Fruit fly (Drosophila melanogaster): Measurements from ENCODE around the gene MED31.

MED31 gene

dm6 chr3R:4640546-4641253 lies 1.1 kb upstream of the MED31 start:
- TF ChIP-seq CG12769 (tag; optimal IDR thresholded peaks at IDR 0.05) (peak; percentile 12), twi (tag; optimal IDR thresholded peaks at IDR 0.05) (peak; percentile 59), CG13775 (GFP tag; optimal IDR thresholded peaks at IDR 0.05) (no peak), D19B (GFP tag; optimal IDR thresholded peaks at IDR 0.05) (peak; percentile 62), cg (GFP tag; optimal IDR thresholded peaks at IDR 0.05) (peak; percentile 88), da (GFP tag; optimal IDR thresholded peaks at IDR 0.05) (no peak), Adf1 (GFP tag; IDR thresholded peaks at IDR 0.05) (no peak), grau (tag; optimal IDR thresholded peaks at IDR 0.05) (peak; percentile 80), mam (GFP tag; optimal IDR thresholded peaks at IDR 0.05) (no peak), CG8388 (GFP tag; optimal IDR thresholded peaks at IDR 0.05) (no peak), hth (optimal IDR thresholded peaks at IDR 0.05) (no peak), pzg (GFP tag; optimal IDR thresholded peaks at IDR 0.05) (no peak), nau (GFP tag; optimal IDR thresholded peaks at IDR 0.05) (no peak), jigr1 (GFP tag; IDR thresholded peaks at IDR 0.05) (no peak), CG11696 (GFP tag; IDR thresholded peaks at IDR 0.05) (peak; percentile 58; the same call in 1 of the 2 replicates), CG2678 (tag; optimal IDR thresholded peaks at IDR 0.05) (no peak), tx (GFP tag; optimal IDR thresholded peaks at IDR 0.05) (no peak), CG7357 (GFP tag; IDR thresholded peaks at IDR 0.05) (0 out of 3 replicates have a peak, but pooled peaks have one; percentile 43), CG5180 (GFP tag; optimal IDR thresholded peaks at IDR 0.05) (no peak), CG3847 (GFP tag; IDR thresholded peaks at IDR 0.05) (no peak), kay (GFP tag; optimal IDR thresholded peaks at IDR 0.05) (peak; percentile 9), Lhr (GFP tag; optimal IDR thresholded peaks at IDR 0.05) (no peak), CG6791 (GFP tag; IDR thresholded peaks at IDR 0.05; ENCODE audit: partially characterized antibody) (0 out of 3 replicates have a peak, but pooled peaks have one; percentile 7), CG11560 (tag; IDR thresholded peaks at IDR 0.05) (no peak), Med (GFP tag) (peak; percentile 56), ac (GFP tag; optimal IDR thresholded peaks at IDR 0.05) (no peak), CG32767 (GFP tag; IDR thresholded peaks at IDR 0.05) (peak; percentile 79), CG17612 (GFP tag; IDR thresholded peaks at IDR 0.05) (no peak), Eip74EF (GFP tag; optimal IDR thresholded peaks at IDR 0.05) (peak in 1 of 2 experiments; percentile 31), D (optimal IDR thresholded peaks at IDR 0.05) (no peak), D (GFP tag; optimal IDR thresholded peaks at IDR 0.05) (no peak), CG15601 (tag; optimal IDR thresholded peaks at IDR 0.05) (no peak), Tbp (GFP tag; optimal IDR thresholded peaks at IDR 0.05) (no peak), chinmo (GFP tag; IDR thresholded peaks at IDR 0.05; ENCODE audit: partially characterized antibody) (0 out of 4 replicates have a peak, but pooled peaks have one; percentile 60), HmgZ (tag; optimal IDR thresholded peaks at IDR 0.05) (no peak), lola (GFP tag; optimal IDR thresholded peaks at IDR 0.05) (no peak), CG13424 (tag; optimal IDR thresholded peaks at IDR 0.05) (no peak), CG10209 (GFP tag; optimal IDR thresholded peaks at IDR 0.05) (no peak)

dm6 chr3R:4641254-4641573 lies 549 bp upstream of the MED31 start:
- TF ChIP-seq CG2712 (tag; optimal IDR thresholded peaks at IDR 0.05) = no peak
- TF ChIP-seq Lim3 (GFP tag; IDR thresholded peaks at IDR 0.05) = no peak
- TF ChIP-seq B-H1 (GFP tag; IDR thresholded peaks at IDR 0.05) = no peak
- TF ChIP-seq dm (GFP tag; optimal IDR thresholded peaks at IDR 0.05) = no peak
- TF ChIP-seq Dll (GFP tag; IDR thresholded peaks at IDR 0.05; ENCODE audit: partially characterized antibody) = 0 out of 4 replicates have a peak, but pooled peaks have one; percentile 11
- no peak for TF ChIP-seq vnd (GFP tag; IDR thresholded peaks at IDR 0.05; ENCODE audit: partially characterized antibody)
- TF ChIP-seq cg (GFP tag; optimal IDR thresholded peaks at IDR 0.05) = peak; percentile 50
- no peak for TF ChIP-seq danr (GFP tag; IDR thresholded peaks at IDR 0.05)
- no peak for TF ChIP-seq CG9932 (GFP tag; IDR thresholded peaks at IDR 0.05)
- TF ChIP-seq jumu (GFP tag; optimal IDR thresholded peaks at IDR 0.05) = no peak
- TF ChIP-seq org-1 (GFP tag; optimal IDR thresholded peaks at IDR 0.05) = no peak
- 0 out of 2 replicates have a peak, but pooled peaks have one; percentile 6 for TF ChIP-seq crol (GFP tag; IDR thresholded peaks at IDR 0.05)
- TF ChIP-seq MESR4 (GFP tag; optimal IDR thresholded peaks at IDR 0.05) = peak; percentile 94
- TF ChIP-seq CG31441 (GFP tag; IDR thresholded peaks at IDR 0.05) = no peak
- no peak for TF ChIP-seq dpn (GFP tag; optimal IDR thresholded peaks at IDR 0.05)
